Fruit fly (Drosophila melanogaster) whole organism, embryonic: Measurements from ENCODE around the gene bun.

Experiments used
- CG12236 ChIP-seq: fragments of 200-800 bp; sonication (Bioruptor generic); optimal IDR thresholded peaks from 2 replicates; lab custom pipeline; 2016; ENCODE audit warnings: missing biosample characterization, missing genetic modification characterization
- CG13123 ChIP-seq: fragments of 200-800 bp; sonication (Bioruptor generic); optimal IDR thresholded peaks from 2 replicates; lab custom pipeline; 2016; ENCODE audit warnings: missing biosample characterization, missing genetic modification characterization
- CG13424 ChIP-seq: fragments of 200-800 bp; sonication (Bioruptor generic); optimal IDR thresholded peaks from 2 replicates; lab custom pipeline; 2019; ENCODE audit warnings: missing biosample characterization, mild to moderate bottlenecking, missing genetic modification characterization, moderate library complexity
- CG16815 ChIP-seq: fragments of 200-800 bp; sonication (Bioruptor generic); optimal IDR thresholded peaks from 3 replicates; lab custom pipeline; 2017; ENCODE audit warnings: missing biosample characterization, mild to moderate bottlenecking, missing genetic modification characterization
- CG17385 ChIP-seq: fragments of 200-800 bp; sonication (Bioruptor generic); optimal IDR thresholded peaks from 3 replicates; lab custom pipeline; 2018; ENCODE audit warnings: missing biosample characterization, mild to moderate bottlenecking, missing genetic modification characterization
- CG18011 ChIP-seq: fragments of 200-800 bp; sonication (Bioruptor generic); optimal IDR thresholded peaks from 2 replicates; lab custom pipeline; 2017; ENCODE audit warnings: missing biosample characterization, missing genetic modification characterization, mild to moderate bottlenecking, moderate library complexity, missing genotype
- CG18476 ChIP-seq: fragments of 200-800 bp; sonication (Bioruptor generic); optimal IDR thresholded peaks from 2 replicates; lab custom pipeline; 2016; ENCODE audit warnings: missing biosample characterization, mild to moderate bottlenecking, missing genetic modification characterization
- CG18764 ChIP-seq: fragments of 200-800 bp; sonication (Bioruptor generic); optimal IDR thresholded peaks from 3 replicates; lab custom pipeline; 2016; ENCODE audit warnings: missing biosample characterization, missing genetic modification characterization
- CG2120 ChIP-seq: fragments of 200-800 bp; sonication (Bioruptor generic); optimal IDR thresholded peaks from 3 replicates; lab custom pipeline; 2016; ENCODE audit warnings: missing biosample characterization, missing genetic modification characterization
- CG2678 ChIP-seq: fragments of 200-800 bp; sonication (Bioruptor generic); optimal IDR thresholded peaks from 3 replicates; lab custom pipeline; 2019; ENCODE audit warnings: missing biosample characterization, mild to moderate bottlenecking, missing genetic modification characterization, moderate library complexity
- CG3065 ChIP-seq: fragments of 200-800 bp; sonication (Bioruptor generic); optimal IDR thresholded peaks from 2 replicates; lab custom pipeline; 2016; ENCODE audit warnings: missing biosample characterization, missing genetic modification characterization
- CG3163 ChIP-seq: fragments of 200-800 bp; sonication (Bioruptor generic); optimal IDR thresholded peaks from 3 replicates; lab custom pipeline; 2016; ENCODE audit warnings: missing biosample characterization, missing genetic modification characterization
- CG42726 ChIP-seq: fragments of 200-800 bp; sonication (Bioruptor generic); IDR thresholded peaks from 2 replicates; pipeline ENCODE4 v1.3.6; 2022; ENCODE audit warnings: missing biosample characterization, missing genetic modification characterization; ENCODE audit not compliant: partially characterized antibody
- CG4282 ChIP-seq: fragments of 200-800 bp; sonication (Bioruptor generic); optimal IDR thresholded peaks from 2 replicates; lab custom pipeline; 2016; ENCODE audit warnings: missing biosample characterization, missing genetic modification characterization
- CG4617 ChIP-seq: fragments of 200-800 bp; sonication (Bioruptor generic); optimal IDR thresholded peaks from 3 replicates; lab custom pipeline; 2016; ENCODE audit warnings: missing biosample characterization, missing genetic modification characterization, borderline replicate concordance
- CG7357 ChIP-seq: fragments of 200-800 bp; sonication (Bioruptor generic); IDR thresholded peaks from 3 replicates; pipeline ENCODE4 v1.3.6; 2022; ENCODE audit warnings: missing biosample characterization, missing genetic modification characterization
- Chrac-16 ChIP-seq: fragments of 200-800 bp; sonication (Bioruptor generic); optimal IDR thresholded peaks from 3 replicates; lab custom pipeline; 2016; ENCODE audit warnings: missing biosample characterization, missing genetic modification characterization
- Dip2 ChIP-seq: fragments of 200-800 bp; sonication (Bioruptor generic); IDR thresholded peaks from 2 replicates; pipeline ENCODE4 v1.3.6; 2022; ENCODE audit warnings: missing biosample characterization, missing genetic modification characterization
- Doc3 ChIP-seq: fragments of 200-800 bp; sonication (Bioruptor generic); IDR thresholded peaks from 3 replicates; pipeline ENCODE4 v1.3.6; 2022; ENCODE audit warnings: missing biosample characterization, missing genetic modification characterization; ENCODE audit not compliant: partially characterized antibody
- E2f1 ChIP-seq: fragments of 200-800 bp; sonication (Bioruptor generic); IDR thresholded peaks from 2 replicates; pipeline ENCODE4 v1.3.6; 2022; ENCODE audit warnings: missing biosample characterization, missing genetic modification characterization
- ERR ChIP-seq: fragments of 200-800 bp; sonication (Bioruptor generic); optimal IDR thresholded peaks from 2 replicates; lab custom pipeline; 2016; ENCODE audit warnings: missing biosample characterization, missing genetic modification characterization
- Hand ChIP-seq: fragments of 200-800 bp; sonication (Bioruptor generic); optimal IDR thresholded peaks from 2 replicates; lab custom pipeline; 2017; ENCODE audit warnings: mild to moderate bottlenecking, missing biosample characterization, missing genetic modification reagents, missing genetic modification characterization
- Hmx ChIP-seq: fragments of 200-800 bp; sonication (Bioruptor generic); optimal IDR thresholded peaks from 2 replicates; lab custom pipeline; 2016; ENCODE audit warnings: missing biosample characterization, missing genetic modification characterization
- Kr ChIP-seq: fragments of 200-800 bp; sonication (Bioruptor generic); optimal IDR thresholded peaks from 2 replicates; lab custom pipeline; 2017; ENCODE audit warnings: missing biosample characterization, mild to moderate bottlenecking, missing genetic modification characterization
- Lhr ChIP-seq: fragments of 200-800 bp; sonication (Bioruptor generic); optimal IDR thresholded peaks from 3 replicates; lab custom pipeline; 2017; ENCODE audit warnings: mild to moderate bottlenecking, missing biosample characterization, missing genetic modification reagents, missing genetic modification characterization
- Myb ChIP-seq: fragments of 200-800 bp; sonication (Bioruptor generic); optimal IDR thresholded peaks from 2 replicates; lab custom pipeline; 2016; ENCODE audit warnings: missing biosample characterization, missing genetic modification characterization
- Nf-YA ChIP-seq: fragments of 200-800 bp; sonication (Bioruptor generic); IDR thresholded peaks from 2 replicates; pipeline ENCODE4 v1.3.6; 2022; ENCODE audit warnings: missing biosample characterization, missing genetic modification characterization
- Rfx ChIP-seq: fragments of 200-800 bp; sonication (Bioruptor generic); IDR thresholded peaks from 2 replicates; pipeline ENCODE4 v1.3.6; 2022; ENCODE audit warnings: missing biosample characterization, missing genetic modification characterization
- Sox100B ChIP-seq: fragments of 200-800 bp; sonication (Bioruptor generic); optimal IDR thresholded peaks from 3 replicates; lab custom pipeline; 2018; ENCODE audit warnings: missing biosample characterization, mild to moderate bottlenecking, missing genetic modification characterization
- Stat92E ChIP-seq, 3 experiments: fragments of >200 bp in 2 of 3; fragments of 200-800 bp in 1 of 3; sonication (Bioruptor generic) in 1 of 3; optimal IDR thresholded peaks; 2 replicates each; lab custom pipeline; 2017 to 2019; ENCODE audit warnings: missing biosample characterization in 3 of 3, missing genetic modification characterization in 3 of 3, mild to moderate bottlenecking in 1 of 3, moderate library complexity in 1 of 3
- TFAM ChIP-seq: fragments of 200-800 bp; sonication (Bioruptor generic); optimal IDR thresholded peaks from 2 replicates; lab custom pipeline; 2017; ENCODE audit warnings: missing biosample characterization, missing genetic modification characterization, inconsistent platforms
- Tbp ChIP-seq: fragments of >200 bp; optimal IDR thresholded peaks from 2 replicates; lab custom pipeline; 2018; ENCODE audit warnings: missing biosample characterization, missing genetic modification characterization
- YL-1 ChIP-seq: fragments of 200-800 bp; sonication (Bioruptor generic); optimal IDR thresholded peaks from 3 replicates; lab custom pipeline; 2017; ENCODE audit warnings: missing biosample characterization, mild to moderate bottlenecking, missing genetic modification characterization
- ap ChIP-seq: fragments of 200-800 bp; sonication (Bioruptor generic); IDR thresholded peaks from 2 replicates; pipeline ENCODE4 v1.3.6; 2022; ENCODE audit warnings: missing biosample characterization, missing genetic modification characterization
- cato ChIP-seq: fragments of 200-800 bp; sonication (Bioruptor generic); optimal IDR thresholded peaks from 2 replicates; lab custom pipeline; 2016; ENCODE audit warnings: missing biosample characterization, missing genetic modification characterization, borderline replicate concordance
- chm ChIP-seq: fragments of 200-800 bp; sonication (Bioruptor generic); IDR thresholded peaks from 2 replicates; pipeline ENCODE4 v1.3.6; 2022; ENCODE audit warnings: missing biosample characterization, missing genetic modification characterization
- dysf ChIP-seq: fragments of 200-800 bp; sonication (Bioruptor generic); IDR thresholded peaks from 3 replicates; pipeline ENCODE4 v1.3.6; 2022; ENCODE audit warnings: missing biosample characterization, missing genetic modification characterization
- en ChIP-seq: fragments of 200-800 bp; sonication (Bioruptor generic); optimal IDR thresholded peaks from 2 replicates; lab custom pipeline; 2016; ENCODE audit warnings: missing biosample characterization, missing genetic modification characterization
- esg ChIP-seq: fragments of 200-800 bp; sonication (Bioruptor generic); conservative IDR thresholded peaks from 2 replicates; pipeline ENCODE4 v1.3.6; 2022; ENCODE audit warnings: missing biosample characterization, missing genetic modification characterization
- grn ChIP-seq: fragments of 200-800 bp; sonication (Bioruptor generic); optimal IDR thresholded peaks from 3 replicates; lab custom pipeline; 2017; ENCODE audit warnings: missing biosample characterization, missing genetic modification characterization
- gt ChIP-seq: fragments of 200-800 bp; sonication (Bioruptor generic); IDR thresholded peaks from 2 replicates; pipeline ENCODE4 v1.3.6; 2022; ENCODE audit warnings: missing biosample characterization, missing genetic modification characterization
- h ChIP-seq: fragments of >200 bp; optimal IDR thresholded peaks from 2 replicates; lab custom pipeline; 2017
- hbn ChIP-seq: fragments of 200-800 bp; sonication (Bioruptor generic); IDR thresholded peaks from 2 replicates; pipeline ENCODE4 v1.3.6; 2022; ENCODE audit warnings: missing biosample characterization, missing genetic modification characterization; ENCODE audit not compliant: partially characterized antibody
- ken ChIP-seq: fragments of 200-800 bp; sonication (Bioruptor generic); IDR thresholded peaks from 3 replicates; pipeline ENCODE4 v1.3.6; 2022; ENCODE audit warnings: missing biosample characterization, missing genetic modification characterization
- lbe ChIP-seq: fragments of 200-800 bp; sonication (Bioruptor generic); optimal IDR thresholded peaks from 2 replicates; lab custom pipeline; 2016; ENCODE audit warnings: missing biosample characterization, mild to moderate bottlenecking, missing genetic modification characterization
- lmd ChIP-seq: fragments of 200-800 bp; sonication (Bioruptor generic); IDR thresholded peaks from 2 replicates; pipeline ENCODE4 v1.3.6; 2022; ENCODE audit warnings: missing biosample characterization, missing genetic modification characterization
- scrt ChIP-seq: fragments of 200-800 bp; sonication (Bioruptor generic); optimal IDR thresholded peaks from 2 replicates; lab custom pipeline; 2018; ENCODE audit warnings: missing biosample characterization, mild to moderate bottlenecking, missing genetic modification characterization, moderate library complexity
- sens ChIP-seq: fragments of 200-800 bp; sonication (Bioruptor generic); peaks from one replicate; lab custom pipeline; 2016; ENCODE audit warnings: missing biosample characterization, missing genetic modification characterization
- seq ChIP-seq: fragments of 200-800 bp; sonication (Bioruptor generic); IDR thresholded peaks from 2 replicates; pipeline ENCODE4 v1.3.6; 2022; ENCODE audit warnings: missing biosample characterization, missing genetic modification characterization
- sr ChIP-seq: fragments of 200-800 bp; sonication (Bioruptor generic); IDR thresholded peaks from 3 replicates; pipeline ENCODE4 v1.3.6; 2022; ENCODE audit warnings: missing biosample characterization, missing genetic modification characterization
- stc ChIP-seq: fragments of 200-800 bp; sonication (Bioruptor generic); IDR thresholded peaks from 2 replicates; pipeline ENCODE4 v1.3.6; 2022; ENCODE audit warnings: missing biosample characterization, missing genetic modification characterization
- stwl ChIP-seq: fragments of 200-800 bp; sonication (Bioruptor generic); optimal IDR thresholded peaks from 3 replicates; lab custom pipeline; 2018; ENCODE audit warnings: missing biosample characterization, mild to moderate bottlenecking, missing genetic modification characterization, moderate library complexity

Gene bun

DNA sequence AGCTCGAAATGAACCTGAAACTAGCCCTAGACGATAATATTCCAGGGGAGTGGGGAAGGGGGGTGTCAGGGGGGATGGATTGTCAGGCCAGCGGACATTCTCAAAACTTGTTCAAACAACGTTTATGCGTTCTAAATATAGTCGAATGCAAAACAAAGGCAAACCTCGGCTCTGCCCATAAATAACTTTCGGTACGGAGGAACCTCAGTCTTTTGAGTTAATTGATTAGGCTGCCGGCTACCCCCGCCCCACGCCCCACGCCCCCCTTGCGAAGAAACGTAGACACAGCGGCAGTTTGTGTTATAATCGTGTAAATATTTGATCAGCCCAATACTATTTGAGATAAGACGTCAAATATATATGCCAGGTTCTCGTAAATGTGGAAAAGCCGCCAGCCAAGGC is 10.8 kb downstream of the bun start (continued):
- TF ChIP-seq hbn (no peak), stwl (tag; lab: Kevin White, UChicago) (no peak), CG3065 (GFP tag; lab: Kevin White, UChicago) (no peak), Stat92E (GFP tag; optimal IDR thresholded peaks at IDR 0.05; lab: Kevin White, UChicago) (no peak), CG3163 (GFP tag; lab: Kevin White, UChicago) (peak; percentile 53), gt (no peak), scrt (GFP tag; lab: Kevin White, UChicago) (peak; percentile 75), Doc3 (GFP tag; lab: Robert Waterston, UW) (no peak), Sox100B (GFP tag; lab: Kevin White, UChicago) (peak; percentile 72), lmd (peak; percentile 24; the same call in 1 of the 2 replicates), Dip2 (no peak), Hand (peak; percentile 9), sr (GFP tag; lab: Robert Waterston, UW) (no peak; the same call in 2 of the 3 replicates), CG13424 (tag; lab: Kevin White, UChicago) (peak; percentile 49), Tbp (GFP tag; lab: Kevin White, UChicago) (no peak), Chrac-16 (GFP tag; lab: Kevin White, UChicago) (no peak), CG13123 (GFP tag; lab: Kevin White, UChicago) (no peak), Myb (GFP tag; lab: Kevin White, UChicago) (peak; percentile 7), seq (no peak; the same call in 1 of the 2 replicates), esg (GFP tag; lab: Robert Waterston, UW) (no peak), dysf (GFP tag; lab: Robert Waterston, UW) (peak; percentile 54; the same call in 2 of the 3 replicates), CG17385 (peak; percentile 57), Rfx (GFP tag; lab: Robert Waterston, UW) (peak; percentile 67), ken (no peak), ap (GFP tag; lab: Robert Waterston, UW) (no peak), Hmx (GFP tag; lab: Kevin White, UChicago) (no peak), CG16815 (GFP tag; lab: Kevin White, UChicago) (no peak), TFAM (GFP tag; lab: Kevin White, UChicago) (peak; percentile 7), stc (peak; percentile 39; the same call in 1 of the 2 replicates), CG2678 (tag; lab: Kevin White, UChicago) (peak; percentile 77), lbe (GFP tag; lab: Kevin White, UChicago) (no peak), CG18011 (GFP tag; lab: Kevin White, UChicago) (peak; percentile 30), sens (GFP tag; lab: Kevin White, UChicago) (no peak), CG12236 (GFP tag; lab: Kevin White, UChicago) (no peak), CG42726 (GFP tag; lab: Robert Waterston, UW) (no peak), CG4617 (GFP tag; lab: Kevin White, UChicago) (no peak), CG18764 (GFP tag; lab: Kevin White, UChicago) (no peak), E2f1 (GFP tag; lab: Robert Waterston, UW) (no peak), grn (GFP tag; lab: Kevin White, UChicago) (peak; percentile 93), CG2120 (GFP tag; lab: Kevin White, UChicago) (peak; percentile 74), Lhr (GFP tag; lab: Kevin White, UChicago) (no peak), YL-1 (GFP tag; lab: Kevin White, UChicago) (no peak), en (GFP tag; lab: Kevin White, UChicago) (no peak), Nf-YA (GFP tag; lab: Robert Waterston, UW) (no peak), h (no peak), CG18476 (GFP tag; lab: Kevin White, UChicago) (no peak), cato (GFP tag; lab: Kevin White, UChicago) (no peak), CG7357 (GFP tag; lab: Robert Waterston, UW) (0 out of 3 replicates have a peak, but pooled peaks have one; percentile 27), Kr (peak; percentile 79), CG4282 (GFP tag; lab: Kevin White, UChicago) (no peak), chm (GFP tag; lab: Robert Waterston, UW) (0 out of 2 replicates have a peak, but pooled peaks have one; percentile 52), ERR (no peak)
